Worm (Caenorhabditis elegans) whole organism, young adult: ENCODE measurements around the gene fbxa-152.

Source experiments
- B0336.3 ChIP-seq: fragments of 200-800 bp; sonication (Bioruptor generic); IDR thresholded peaks from 2 replicates; pipeline ENCODE4 v1.3.6; 2022; ENCODE audit warnings: missing genetic modification characterization, missing compliant biosample characterization
- C06A6.2 ChIP-seq: fragments of 200-800 bp; sonication (Bioruptor generic); conservative IDR thresholded peaks from 2 replicates; pipeline ENCODE4 v1.3.6; 2022; ENCODE audit warnings: missing genetic modification characterization, missing compliant biosample characterization
- F22D6.2 ChIP-seq: sonication (generic microtip); optimal IDR thresholded peaks from 2 replicates; lab custom pipeline; 2016; ENCODE audit warnings: mild to moderate bottlenecking, missing genetic modification characterization, missing compliant biosample characterization
- F52B5.7 ChIP-seq: sonication (generic microtip); optimal IDR thresholded peaks from 2 replicates; lab custom pipeline; 2016; ENCODE audit warnings: mild to moderate bottlenecking, missing genetic modification characterization, missing compliant biosample characterization
- F57A8.1 ChIP-seq: fragments of 200-800 bp; sonication (Bioruptor generic); optimal IDR thresholded peaks from 2 replicates; lab custom pipeline; 2018; ENCODE audit warnings: mild to moderate bottlenecking, missing genetic modification characterization, moderate library complexity, missing compliant biosample characterization
- K11D2.4 ChIP-seq: fragments of 200-800 bp; sonication (Bioruptor generic); IDR thresholded peaks from 2 replicates; pipeline ENCODE4 v1.3.6; 2022; ENCODE audit warnings: missing genetic modification reagents, missing genetic modification characterization, missing compliant biosample characterization
- K12H6.12 ChIP-seq: fragments of 200-800 bp; sonication (Bioruptor generic); optimal IDR thresholded peaks from 2 replicates; lab custom pipeline; 2018; ENCODE audit warnings: mild to moderate bottlenecking, missing genetic modification characterization, missing compliant biosample characterization
- T26A5.8 ChIP-seq: sonication (generic microtip); optimal IDR thresholded peaks from 2 replicates; lab custom pipeline; 2016; ENCODE audit warnings: missing genetic modification characterization, missing compliant biosample characterization
- Y56A3A.18 ChIP-seq: fragments of 200-800 bp; sonication (Bioruptor generic); IDR thresholded peaks from 2 replicates; pipeline ENCODE4 v1.3.6; 2022; ENCODE audit warnings: missing genetic modification reagents, missing genetic modification characterization, missing compliant biosample characterization
- aptf-2 ChIP-seq: fragments of 200-800 bp; sonication (Bioruptor generic); conservative IDR thresholded peaks from 2 replicates; pipeline ENCODE4 v1.3.6; 2022; ENCODE audit warnings: missing genetic modification reagents, missing genetic modification characterization, missing compliant biosample characterization
- atf-7 ChIP-seq: sonication (generic microtip); optimal IDR thresholded peaks from 2 replicates; lab custom pipeline; 2017; ENCODE audit warnings: mild to moderate bottlenecking, missing genetic modification characterization, missing compliant biosample characterization
- athp-1 ChIP-seq: sonication (generic microtip); optimal IDR thresholded peaks from 2 replicates; lab custom pipeline; 2017; ENCODE audit warnings: mild to moderate bottlenecking, missing genetic modification characterization, missing compliant biosample characterization
- attf-6 ChIP-seq: fragments of 200-800 bp; sonication (Bioruptor generic); IDR thresholded peaks from 2 replicates; pipeline ENCODE4 v1.3.6; 2022; ENCODE audit warnings: missing genetic modification reagents, missing genetic modification characterization, missing compliant biosample characterization
- bed-1 ChIP-seq: fragments of 200-800 bp; sonication (Bioruptor generic); IDR thresholded peaks from 2 replicates; pipeline ENCODE4 v1.3.6; 2022; ENCODE audit warnings: missing genetic modification reagents, missing genetic modification characterization, missing compliant biosample characterization
- ceh-40 ChIP-seq: fragments of 200-800 bp; sonication (Bioruptor generic); IDR thresholded peaks from 2 replicates; pipeline ENCODE4 v1.3.6; 2022; ENCODE audit warnings: missing genetic modification characterization, missing compliant biosample characterization
- chd-7 ChIP-seq: sonication (generic microtip); optimal IDR thresholded peaks from 2 replicates; lab custom pipeline; 2016; ENCODE audit warnings: mild to moderate bottlenecking, missing genetic modification characterization, moderate library complexity, missing compliant biosample characterization
- die-1 ChIP-seq: sonication (generic microtip); optimal IDR thresholded peaks from 2 replicates; lab custom pipeline; 2016; ENCODE audit warnings: missing genotype, mild to moderate bottlenecking, missing genetic modification characterization, missing compliant biosample characterization
- dpff-1 ChIP-seq: sonication (generic microtip); optimal IDR thresholded peaks from 2 replicates; lab custom pipeline; 2017; ENCODE audit warnings: mild to moderate bottlenecking, missing genetic modification characterization, missing compliant biosample characterization
- efl-1 ChIP-seq: fragments of 150-350 bp; optimal IDR thresholded peaks from 2 replicates; lab custom pipeline; 2014; ENCODE audit warnings: missing biosample characterization, missing genetic modification reagents, missing genetic modification characterization
- gei-17 ChIP-seq: fragments of 200-800 bp; sonication (Bioruptor generic); optimal IDR thresholded peaks from 2 replicates; lab custom pipeline; 2018; ENCODE audit warnings: mild to moderate bottlenecking, missing genetic modification characterization, missing compliant biosample characterization
- him-1 ChIP-seq: sonication (generic microtip); optimal IDR thresholded peaks from 2 replicates; lab custom pipeline; 2016; ENCODE audit warnings: missing genotype, missing genetic modification reagents, missing genetic modification characterization, missing compliant biosample characterization
- lin-26 ChIP-seq: fragments of 200-800 bp; sonication (Bioruptor generic); IDR thresholded peaks from 2 replicates; pipeline ENCODE4 v1.3.6; 2022; ENCODE audit warnings: missing genetic modification reagents, missing genetic modification characterization, missing compliant biosample characterization
- lsl-1 ChIP-seq: fragments of 200-800 bp; sonication (Bioruptor generic); optimal IDR thresholded peaks from 2 replicates; lab custom pipeline; 2018; ENCODE audit warnings: mild to moderate bottlenecking, missing genetic modification characterization, moderate library complexity, missing compliant biosample characterization
- madf-10 ChIP-seq: sonication (generic microtip); optimal IDR thresholded peaks from 2 replicates; lab custom pipeline; 2016; ENCODE audit warnings: mild to moderate bottlenecking, missing genetic modification characterization, missing compliant biosample characterization
- mes-4 ChIP-seq: sonication (generic microtip); optimal IDR thresholded peaks from 2 replicates; lab custom pipeline; 2016; ENCODE audit warnings: missing genotype, missing genetic modification characterization, missing compliant biosample characterization
- mxl-1 ChIP-seq: sonication (generic microtip); optimal IDR thresholded peaks from 2 replicates; lab custom pipeline; 2016; ENCODE audit warnings: missing genetic modification characterization, missing compliant biosample characterization
- nhr-120 ChIP-seq: fragments of 200-800 bp; sonication (Bioruptor generic); IDR thresholded peaks from 2 replicates; pipeline ENCODE4 v1.3.6; 2022; ENCODE audit warnings: missing genetic modification characterization, missing compliant biosample characterization
- rec-8 ChIP-seq, 2 experiments: sonication (generic microtip); optimal IDR thresholded peaks; 2 replicates each; lab custom pipeline; 2016; ENCODE audit warnings: mild to moderate bottlenecking in 2 of 2, missing genetic modification characterization in 2 of 2, missing genetic modification reagents in 2 of 2, missing genotype in 2 of 2, missing biosample characterization in 1 of 2, missing compliant biosample characterization in 1 of 2, moderate library complexity in 1 of 2
- rpc-1 ChIP-seq, 2 experiments: fragments of 150-350 bp in 1 of 2; sonication (generic microtip) in 1 of 2; optimal IDR thresholded peaks; 2 replicates each; lab custom pipeline; 2014 to 2018; ENCODE audit warnings: missing biosample characterization in 1 of 2, missing genetic modification characterization in 1 of 2, missing genetic modification reagents in 1 of 2, missing genotype in 1 of 2
- sea-2 ChIP-seq: fragments of 200-800 bp; sonication (Bioruptor generic); IDR thresholded peaks from 2 replicates; pipeline ENCODE4 v1.3.6; 2022; ENCODE audit warnings: missing genetic modification characterization, missing compliant biosample characterization
- snpc-1.1 ChIP-seq: sonication (generic microtip); optimal IDR thresholded peaks from 2 replicates; lab custom pipeline; 2017; ENCODE audit warnings: missing genetic modification characterization, mild to moderate bottlenecking, missing compliant biosample characterization, antibody characterized with exemption, moderate library complexity, missing genotype, missing genetic modification reagents; ENCODE audit not compliant: insufficient read depth
- tbx-9 ChIP-seq: sonication (generic microtip); optimal IDR thresholded peaks from 2 replicates; lab custom pipeline; 2016; ENCODE audit warnings: borderline replicate concordance, missing genetic modification characterization, inconsistent platforms, missing compliant biosample characterization
- tlf-1 ChIP-seq: fragments of 200-800 bp; sonication (Bioruptor generic); optimal IDR thresholded peaks from 2 replicates; lab custom pipeline; 2018; ENCODE audit warnings: mild to moderate bottlenecking, missing genetic modification characterization, missing compliant biosample characterization
- unc-130 ChIP-seq: sonication (generic microtip); optimal IDR thresholded peaks from 2 replicates; lab custom pipeline; 2016; ENCODE audit warnings: missing genetic modification reagents, missing genetic modification characterization, missing compliant biosample characterization

Gene fbxa-152

DNA sequence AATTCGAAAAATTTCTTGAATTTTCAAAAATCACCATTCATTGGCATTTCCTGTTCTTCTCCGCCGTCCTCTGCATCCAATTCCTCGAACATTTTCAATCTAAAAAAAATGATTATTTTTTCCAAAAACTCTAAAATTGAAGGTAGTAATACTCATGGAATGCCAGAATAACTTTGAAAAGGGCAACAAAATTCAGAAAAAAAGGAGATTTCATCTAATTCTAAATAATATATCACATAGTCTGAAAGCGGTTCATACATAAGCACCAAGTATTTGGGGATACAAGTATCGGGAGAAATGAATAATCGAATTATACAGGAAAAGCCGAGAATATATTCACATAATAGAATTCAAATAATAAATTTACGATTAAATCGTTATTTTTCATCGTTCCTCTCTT is 26.8 kb downstream of the fbxa-152 start, which contains the start of gene mdt-28 (continued):
- TF ChIP-seq mes-4 (no peak), gei-17 (no peak), ceh-40 (GFP tag; lab: Robert Waterston, UW) (no peak)
- TF ChIP-seq, all 124 proteins: peak for 0

ce11 chrV:15572613-15573012 is 29.5 kb downstream of the fbxa-152 start, which contains the start of gene fbxa-94:
fbxa-94 (plus strand) TSS chrV:15572913.
- TF ChIP-seq lin-26 (GFP tag; lab: Robert Waterston, UW) (no peak), K12H6.12 (tag; lab: Kevin White, UChicago) (no peak), rpc-1 (optimal IDR thresholded peaks at IDR 0.05; lab: Kevin White, UChicago) (no peak), rpc-1 (tag; optimal IDR thresholded peaks at IDR 0.05; lab: Kevin White, UChicago) (no peak), sea-2 (no peak), nhr-120 (GFP tag; lab: Robert Waterston, UW) (no peak), attf-6 (no peak), chd-7 (no peak)
- TF ChIP-seq, all 124 proteins: peak for 0

- TF ChIP-seq efl-1 (GFP tag; lab: Kevin White, UChicago) (no peak), F22D6.2 (tag; lab: Kevin White, UChicago) (no peak), tbx-9 (tag; lab: Kevin White, UChicago) (no peak), mes-4 (no peak), rec-8 (tag; optimal IDR thresholded peaks at IDR 0.05; lab: Kevin White, UChicago) (no peak), die-1 (tag; lab: Kevin White, UChicago) (no peak), him-1 (tag; lab: Kevin White, UChicago) (peak; percentile 31), nhr-120 (GFP tag; lab: Robert Waterston, UW) (no peak), dpff-1 (tag; lab: Kevin White, UChicago) (no peak), atf-7 (tag; lab: Kevin White, UChicago) (no peak), mxl-1 (tag; lab: Kevin White, UChicago) (no peak), snpc-1.1 (tag; lab: Kevin White, UChicago) (no peak), F57A8.1 (GFP tag; lab: Kevin White, UChicago) (no peak), bed-1 (GFP tag; lab: Robert Waterston, UW) (no peak), athp-1 (tag; lab: Kevin White, UChicago) (peak; percentile 64), tlf-1 (GFP tag; lab: Kevin White, UChicago) (no peak), C06A6.2 (GFP tag; lab: Robert Waterston, UW) (no peak), F52B5.7 (tag; lab: Kevin White, UChicago) (no peak), lsl-1 (GFP tag; lab: Kevin White, UChicago) (peak; percentile 62), Y56A3A.18 (GFP tag; lab: Robert Waterston, UW) (no peak), aptf-2 (GFP tag; lab: Robert Waterston, UW) (no peak), B0336.3 (GFP tag; lab: Robert Waterston, UW) (no peak), madf-10 (tag; lab: Kevin White, UChicago) (no peak), T26A5.8 (tag; lab: Kevin White, UChicago) (no peak), K11D2.4 (GFP tag; lab: Robert Waterston, UW) (no peak), unc-130 (GFP tag; lab: Kevin White, UChicago) (no peak)
Observed at ce11 chrV:15571006-15571526, 31.1 kb downstream of the fbxa-152 start, which contains the start of gene fbxa-95. fbxa-95 (plus strand) TSS chrV:15571476.
